Fruit fly (Drosophila melanogaster) whole organism, embryonic: ENCODE measurements around the gene hgo.

Source experiments
- Adf1 ChIP-seq: fragments of 200-800 bp; sonication (Bioruptor generic); IDR thresholded peaks from 2 replicates; pipeline ENCODE4 v1.3.6; 2022; ENCODE audit warnings: missing biosample characterization, missing genetic modification characterization
- CG10959 ChIP-seq: fragments of 200-800 bp; sonication (Bioruptor generic); IDR thresholded peaks from 2 replicates; pipeline ENCODE4 v1.3.6; 2022; ENCODE audit warnings: missing biosample characterization, missing genetic modification characterization
- CG12659 ChIP-seq: fragments of 200-800 bp; sonication (Bioruptor generic); optimal IDR thresholded peaks from 3 replicates; lab custom pipeline; 2017; ENCODE audit warnings: mild to moderate bottlenecking, missing biosample characterization, missing genetic modification reagents, missing genetic modification characterization
- CG13624 ChIP-seq: fragments of 200-800 bp; sonication (Bioruptor generic); optimal IDR thresholded peaks from 2 replicates; lab custom pipeline; 2016; ENCODE audit warnings: missing biosample characterization, missing genetic modification characterization
- CG14710 ChIP-seq: fragments of 200-800 bp; sonication (Bioruptor generic); optimal IDR thresholded peaks from 3 replicates; lab custom pipeline; 2019; ENCODE audit warnings: missing biosample characterization, mild to moderate bottlenecking, missing genetic modification characterization, moderate library complexity
- CG15011 ChIP-seq: fragments of 200-800 bp; sonication (Bioruptor generic); optimal IDR thresholded peaks from 3 replicates; lab custom pipeline; 2018; ENCODE audit warnings: missing biosample characterization, mild to moderate bottlenecking, missing genetic modification characterization
- CG16779 ChIP-seq: fragments of 200-800 bp; sonication (Bioruptor generic); IDR thresholded peaks from 2 replicates; pipeline ENCODE4 v1.3.6; 2022; ENCODE audit warnings: missing biosample characterization, missing genetic modification characterization
- CG17385 ChIP-seq: fragments of 200-800 bp; sonication (Bioruptor generic); optimal IDR thresholded peaks from 3 replicates; lab custom pipeline; 2018; ENCODE audit warnings: missing biosample characterization, mild to moderate bottlenecking, missing genetic modification characterization
- CG1832 ChIP-seq: fragments of 200-800 bp; sonication (Bioruptor generic); optimal IDR thresholded peaks from 2 replicates; lab custom pipeline; 2017; ENCODE audit warnings: missing biosample characterization, mild to moderate bottlenecking, missing genetic modification characterization, inconsistent platforms
- CG18619 ChIP-seq: fragments of 200-800 bp; sonication (Bioruptor generic); optimal IDR thresholded peaks from 3 replicates; lab custom pipeline; 2017; ENCODE audit warnings: missing biosample characterization, mild to moderate bottlenecking, missing genetic modification characterization
- CG2889 ChIP-seq: fragments of 200-800 bp; sonication (Bioruptor generic); IDR thresholded peaks from 3 replicates; pipeline ENCODE4 v1.3.6; 2022; ENCODE audit warnings: missing biosample characterization, missing genetic modification characterization
- CG31224 ChIP-seq: fragments of 200-800 bp; sonication (Bioruptor generic); IDR thresholded peaks from 2 replicates; pipeline ENCODE4 v1.3.6; 2022; ENCODE audit warnings: missing biosample characterization, missing genetic modification characterization
- CG3281 ChIP-seq: fragments of 200-800 bp; sonication (Bioruptor generic); optimal IDR thresholded peaks from 3 replicates; lab custom pipeline; 2017; ENCODE audit warnings: missing biosample characterization, mild to moderate bottlenecking, missing genetic modification characterization
- CG33557 ChIP-seq: fragments of 200-800 bp; sonication (Bioruptor generic); optimal IDR thresholded peaks from 2 replicates; lab custom pipeline; 2019; ENCODE audit warnings: missing biosample characterization, mild to moderate bottlenecking, missing genetic modification characterization, moderate library complexity
- CG3726 ChIP-seq: fragments of 200-800 bp; sonication (Bioruptor generic); IDR thresholded peaks from 3 replicates; pipeline ENCODE4, ENCODE4 v1.3.6; 2022; ENCODE audit warnings: missing biosample characterization, missing genetic modification characterization
- CG7357 ChIP-seq: fragments of 200-800 bp; sonication (Bioruptor generic); IDR thresholded peaks from 3 replicates; pipeline ENCODE4 v1.3.6; 2022; ENCODE audit warnings: missing biosample characterization, missing genetic modification characterization
- CG8089 ChIP-seq: fragments of 200-800 bp; sonication (Bioruptor generic); optimal IDR thresholded peaks from 3 replicates; lab custom pipeline; 2016; ENCODE audit warnings: missing biosample characterization, missing genetic modification characterization
- CkIIα-i1 ChIP-seq: fragments of 200-800 bp; sonication (Bioruptor generic); IDR thresholded peaks from 2 replicates; pipeline ENCODE4 v1.3.6; 2022; ENCODE audit warnings: missing biosample characterization, missing genetic modification characterization
- Dbx ChIP-seq: fragments of 200-800 bp; sonication (Bioruptor generic); IDR thresholded peaks from 3 replicates; pipeline ENCODE4 v1.3.6; 2022; ENCODE audit warnings: missing biosample characterization, missing genetic modification characterization
- E2f1 ChIP-seq: fragments of 200-800 bp; sonication (Bioruptor generic); IDR thresholded peaks from 2 replicates; pipeline ENCODE4 v1.3.6; 2022; ENCODE audit warnings: missing biosample characterization, missing genetic modification characterization
- Eip74EF ChIP-seq, 2 experiments: fragments of 200-800 bp in 1 of 2; fragments of >200 bp in 1 of 2; sonication (Bioruptor generic) in 1 of 2; optimal IDR thresholded peaks; 2 replicates each; lab custom pipeline; 2017 to 2019; ENCODE audit warnings: missing biosample characterization in 2 of 2, missing genetic modification characterization in 2 of 2, mild to moderate bottlenecking in 1 of 2, moderate library complexity in 1 of 2
- Elba2 ChIP-seq: fragments of 200-800 bp; sonication (Bioruptor generic); optimal IDR thresholded peaks from 3 replicates; lab custom pipeline; 2016; ENCODE audit warnings: missing biosample characterization, missing genetic modification characterization
- Gug ChIP-seq: fragments of 200-800 bp; sonication (Bioruptor generic); IDR thresholded peaks from 4 replicates; pipeline ENCODE4 v1.3.6; 2022; ENCODE audit warnings: missing biosample characterization, missing genetic modification characterization
- H15 ChIP-seq: fragments of 200-800 bp; sonication (Bioruptor generic); IDR thresholded peaks from 3 replicates; pipeline ENCODE4 v1.3.6; 2022; ENCODE audit warnings: missing biosample characterization, missing genetic modification characterization
- H2.0 ChIP-seq: fragments of 200-800 bp; sonication (Bioruptor generic); IDR thresholded peaks from 2 replicates; pipeline ENCODE4 v1.3.6; 2022; ENCODE audit warnings: missing biosample characterization, missing genetic modification characterization
- Med ChIP-seq: fragments of 200-800 bp; sonication (Bioruptor generic); peaks from one replicate; lab custom pipeline; 2016; ENCODE audit warnings: missing biosample characterization, missing genetic modification characterization, mild to moderate bottlenecking, inconsistent platforms, moderate library complexity
- NC2β ChIP-seq: fragments of 200-800 bp; sonication (Bioruptor generic); optimal IDR thresholded peaks from 2 replicates; lab custom pipeline; 2016; ENCODE audit warnings: missing biosample characterization, missing genetic modification characterization
- Sry-δ ChIP-seq: fragments of 200-800 bp; sonication (Bioruptor generic); optimal IDR thresholded peaks from 2 replicates; lab custom pipeline; 2016; ENCODE audit warnings: missing biosample characterization, missing genetic modification characterization
- TFAM ChIP-seq: fragments of 200-800 bp; sonication (Bioruptor generic); optimal IDR thresholded peaks from 2 replicates; lab custom pipeline; 2017; ENCODE audit warnings: missing biosample characterization, missing genetic modification characterization, inconsistent platforms
- ab ChIP-seq: fragments of 200-800 bp; sonication (Bioruptor generic); optimal IDR thresholded peaks from 2 replicates; lab custom pipeline; 2016; ENCODE audit warnings: missing biosample characterization, missing genetic modification characterization
- al ChIP-seq: fragments of 200-800 bp; sonication (Bioruptor generic); IDR thresholded peaks from 2 replicates; pipeline ENCODE4 v1.3.6; 2022; ENCODE audit warnings: missing biosample characterization, missing genetic modification characterization
- ap ChIP-seq: fragments of 200-800 bp; sonication (Bioruptor generic); IDR thresholded peaks from 2 replicates; pipeline ENCODE4 v1.3.6; 2022; ENCODE audit warnings: missing biosample characterization, missing genetic modification characterization
- ash1 ChIP-seq: fragments of 200-800 bp; sonication (Bioruptor generic); optimal IDR thresholded peaks from 2 replicates; lab custom pipeline; 2018; ENCODE audit warnings: missing biosample characterization, mild to moderate bottlenecking, missing genetic modification characterization
- bigmax ChIP-seq: fragments of 200-800 bp; sonication (Bioruptor generic); optimal IDR thresholded peaks from 2 replicates; lab custom pipeline; 2018; ENCODE audit warnings: missing biosample characterization, mild to moderate bottlenecking, missing genetic modification characterization
- btn ChIP-seq: fragments of 200-800 bp; sonication (Bioruptor generic); optimal IDR thresholded peaks from 2 replicates; lab custom pipeline; 2016; ENCODE audit warnings: missing biosample characterization, missing genetic modification characterization
- cas ChIP-seq: fragments of 200-800 bp; sonication (Bioruptor generic); IDR thresholded peaks from 2 replicates; pipeline ENCODE4 v1.3.6; 2022; ENCODE audit warnings: missing biosample characterization, missing genetic modification characterization
- dysf ChIP-seq: fragments of 200-800 bp; sonication (Bioruptor generic); IDR thresholded peaks from 3 replicates; pipeline ENCODE4 v1.3.6; 2022; ENCODE audit warnings: missing biosample characterization, missing genetic modification characterization
- eyg ChIP-seq: fragments of 200-800 bp; sonication (Bioruptor generic); optimal IDR thresholded peaks from 3 replicates; lab custom pipeline; 2016; ENCODE audit warnings: missing biosample characterization, missing genetic modification characterization
- fd102C ChIP-seq: fragments of 200-800 bp; sonication (Bioruptor generic); optimal IDR thresholded peaks from 2 replicates; lab custom pipeline; 2018; ENCODE audit warnings: missing biosample characterization, mild to moderate bottlenecking, missing genetic modification characterization, moderate library complexity
- fu2 ChIP-seq: fragments of 200-800 bp; sonication (Bioruptor generic); optimal IDR thresholded peaks from 2 replicates; lab custom pipeline; 2016; ENCODE audit warnings: missing biosample characterization, missing genetic modification characterization
- ham ChIP-seq: fragments of 200-800 bp; sonication (Bioruptor generic); IDR thresholded peaks from 2 replicates; pipeline ENCODE4 v1.3.6; 2022; ENCODE audit warnings: missing biosample characterization, missing genetic modification characterization
- her ChIP-seq: fragments of 200-800 bp; sonication (Bioruptor generic); optimal IDR thresholded peaks from 2 replicates; lab custom pipeline; 2016; ENCODE audit warnings: missing biosample characterization, missing genetic modification characterization
- jumu ChIP-seq: fragments of 200-800 bp; sonication (Bioruptor generic); optimal IDR thresholded peaks from 3 replicates; lab custom pipeline; 2016; ENCODE audit warnings: missing biosample characterization, missing genetic modification characterization
- lab ChIP-seq: fragments of 200-800 bp; sonication (Bioruptor generic); optimal IDR thresholded peaks from 3 replicates; lab custom pipeline; 2017; ENCODE audit warnings: missing biosample characterization, missing genetic modification characterization, mild to moderate bottlenecking, moderate library complexity, missing genetic modification reagents
- maf-S ChIP-seq: fragments of 200-800 bp; sonication (Bioruptor generic); optimal IDR thresholded peaks from 2 replicates; lab custom pipeline; 2016; ENCODE audit warnings: missing biosample characterization, missing genetic modification characterization
- nerfin-1 ChIP-seq: fragments of 200-800 bp; sonication (Bioruptor generic); optimal IDR thresholded peaks from 3 replicates; lab custom pipeline; 2019; ENCODE audit warnings: missing biosample characterization, mild to moderate bottlenecking, missing genetic modification characterization, moderate library complexity
- onecut ChIP-seq: fragments of 200-800 bp; sonication (Bioruptor generic); IDR thresholded peaks from 2 replicates; pipeline ENCODE4 v1.3.6; 2022; ENCODE audit warnings: missing biosample characterization, missing genetic modification characterization
- pb ChIP-seq: fragments of 200-800 bp; sonication (Bioruptor generic); optimal IDR thresholded peaks from 3 replicates; lab custom pipeline; 2016; ENCODE audit warnings: missing biosample characterization, missing genetic modification characterization
- pho ChIP-seq: fragments of 200-800 bp; sonication (Bioruptor generic); optimal IDR thresholded peaks from 2 replicates; lab custom pipeline; 2016; ENCODE audit warnings: missing biosample characterization, missing genetic modification characterization
- ranshi ChIP-seq: fragments of 200-800 bp; sonication (Bioruptor generic); IDR thresholded peaks from 2 replicates; pipeline ENCODE4 v1.3.6; 2022; ENCODE audit warnings: missing biosample characterization, missing genetic modification characterization
- slp2 ChIP-seq: fragments of 200-800 bp; sonication (Bioruptor generic); optimal IDR thresholded peaks from 2 replicates; lab custom pipeline; 2016; ENCODE audit warnings: missing biosample characterization, missing genetic modification characterization
- zf30C ChIP-seq: fragments of 200-800 bp; sonication (Bioruptor generic); optimal IDR thresholded peaks from 3 replicates; lab custom pipeline; 2018; ENCODE audit warnings: missing biosample characterization, mild to moderate bottlenecking, missing genetic modification characterization

Gene hgo

DNA sequence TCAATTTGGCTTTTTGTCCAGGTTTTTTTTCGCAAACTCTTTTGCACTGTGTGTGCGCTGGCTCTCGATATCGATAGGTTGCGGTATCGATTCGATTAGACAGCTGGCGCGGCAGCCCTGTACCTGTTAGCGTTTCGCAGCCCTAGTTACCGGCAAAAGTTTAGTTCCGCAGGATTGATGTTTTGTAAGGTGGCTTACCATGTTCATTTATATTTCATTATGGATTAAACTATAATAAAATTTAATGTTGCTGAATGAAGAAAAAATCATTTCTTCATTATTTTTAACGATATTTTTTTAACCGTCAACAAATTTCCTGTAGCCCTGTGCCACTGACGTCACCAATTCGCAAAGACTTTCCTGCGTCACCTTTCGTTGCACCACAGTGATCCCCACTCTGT, 29.6 kb upstream of the hgo start, which contains the start of gene Reps (continued):
- peak; percentile 93 for TF ChIP-seq fd102C
- peak; percentile 97 for TF ChIP-seq CG8089 (GFP tag; lab: Kevin White, UChicago)
- peak; percentile 99 for TF ChIP-seq E2f1 (GFP tag; lab: Robert Waterston, UW)
- peak; percentile 90 for TF ChIP-seq pb
- peak; percentile 95 for TF ChIP-seq ham (GFP tag; lab: Robert Waterston, UW)
- peak; percentile 98 for TF ChIP-seq CG2889 (GFP tag; lab: Robert Waterston, UW)
- peak; percentile 92 for TF ChIP-seq eyg (GFP tag; lab: Kevin White, UChicago)
- TF ChIP-seq Eip74EF (GFP tag; optimal IDR thresholded peaks at IDR 0.05; lab: Kevin White, UChicago) = peak in 1 of 2 experiments; percentile 95
- peak; percentile 98 for TF ChIP-seq CG33557 (GFP tag; lab: Kevin White, UChicago)
- TF ChIP-seq CkIIα-i1 (GFP tag; lab: Robert Waterston, UW) = peak; percentile 93
- TF ChIP-seq CG16779 (GFP tag; lab: Robert Waterston, UW) = peak; percentile 95
- TF ChIP-seq CG17385 = peak; percentile 95
- TF ChIP-seq NC2β (GFP tag; lab: Kevin White, UChicago) = peak; percentile 98
- peak; percentile 94 for TF ChIP-seq btn (GFP tag; lab: Kevin White, UChicago)
- peak; percentile 99 for TF ChIP-seq Dbx (GFP tag; lab: Robert Waterston, UW)
- TF ChIP-seq ap (GFP tag; lab: Robert Waterston, UW) = peak; percentile 99
- peak; percentile 97 for TF ChIP-seq CG15011
- TF ChIP-seq cas (GFP tag; lab: Robert Waterston, UW) = peak; percentile 98
- TF ChIP-seq jumu = peak; percentile 98
- TF ChIP-seq ranshi (GFP tag; lab: Robert Waterston, UW) = peak; percentile 99
- peak; percentile 97 for TF ChIP-seq nerfin-1 (tag; lab: Kevin White, UChicago)
- peak; percentile 98 for TF ChIP-seq CG13624 (GFP tag; lab: Kevin White, UChicago)
- peak; percentile 86 for TF ChIP-seq Adf1 (GFP tag; lab: Robert Waterston, UW)
- peak; percentile 99 for TF ChIP-seq dysf
- TF ChIP-seq pho (GFP tag; lab: Kevin White, UChicago) = peak; percentile 98
- peak; percentile 83 for TF ChIP-seq Sry-δ
- peak; percentile 99 for TF ChIP-seq lab (GFP tag; lab: Kevin White, UChicago)
- TF ChIP-seq CG12659 (GFP tag; lab: Kevin White, UChicago) = peak; percentile 99
- TF ChIP-seq Gug (GFP tag; lab: Robert Waterston, UW) = peak; percentile 99
- TF ChIP-seq Med (GFP tag; lab: Kevin White, UChicago) = peak; percentile 100
- TF ChIP-seq CG7357 (GFP tag; lab: Robert Waterston, UW) = peak; percentile 96
- TF ChIP-seq Elba2 (GFP tag; lab: Kevin White, UChicago) = peak; percentile 98
- TF ChIP-seq H15 (GFP tag; lab: Robert Waterston, UW) = peak; percentile 99
- peak; percentile 97 for TF ChIP-seq slp2 (GFP tag; lab: Kevin White, UChicago)
- TF ChIP-seq al = peak; percentile 98
- TF ChIP-seq bigmax (GFP tag; lab: Kevin White, UChicago) = peak; percentile 62
- TF ChIP-seq ab (GFP tag; lab: Kevin White, UChicago) = peak; percentile 95
- peak; percentile 98 for TF ChIP-seq CG14710 (tag; lab: Kevin White, UChicago)
- TF ChIP-seq her (GFP tag; lab: Kevin White, UChicago) = peak; percentile 88
- peak; percentile 97 for TF ChIP-seq CG31224 (GFP tag; lab: Robert Waterston, UW)
- peak; percentile 98 for TF ChIP-seq H2.0 (GFP tag; lab: Robert Waterston, UW)
- peak; percentile 98 for TF ChIP-seq CG3726 (GFP tag; lab: Robert Waterston, UW)
- peak; percentile 97 for TF ChIP-seq maf-S (GFP tag; lab: Kevin White, UChicago)
- TF ChIP-seq zf30C = no peak
- peak; percentile 57 for TF ChIP-seq ash1 (GFP tag; lab: Kevin White, UChicago)
- peak; percentile 99 for TF ChIP-seq CG10959 (GFP tag; lab: Robert Waterston, UW)
- no peak for TF ChIP-seq CG1832
- peak; percentile 97 for TF ChIP-seq fu2
- TF ChIP-seq TFAM (GFP tag; lab: Kevin White, UChicago) = peak; percentile 91
- TF ChIP-seq onecut (GFP tag; lab: Robert Waterston, UW) = peak; percentile 95
- TF ChIP-seq CG3281 (GFP tag; lab: Kevin White, UChicago) = peak; percentile 99
- peak; percentile 97 for TF ChIP-seq CG18619 (GFP tag; lab: Kevin White, UChicago)
